Worm (Caenorhabditis elegans): ENCODE data around the gene pcca-1.
"Not testable (repeated sequence)": the region's sequence is repeated elsewhere in the genome, so short reads cannot be mapped to it uniquely, and the experiment has no call there.

ce11 chrX:7664819-7665218 is 4.0 kb upstream of the pcca-1 start, which contains the start of gene dhs-29:
- not testable (repeated sequence) for TF ChIP-seq ama-1 (optimal IDR thresholded peaks at IDR 0.05); ama-1 (GFP tag; optimal IDR thresholded peaks at IDR 0.05); F49E8.2 (tag; optimal IDR thresholded peaks at IDR 0.05; ENCODE audit: insufficient read depth); ekl-4 (GFP tag; IDR thresholded peaks at IDR 0.05); Y53G8AR.9 (GFP tag; conservative IDR thresholded peaks at IDR 0.05); efl-1 (GFP tag; optimal IDR thresholded peaks at IDR 0.05); nhr-90 (tag; optimal IDR thresholded peaks at IDR 0.05); sdz-38 (tag; optimal IDR thresholded peaks at IDR 0.05); F55B11.4 (tag; optimal IDR thresholded peaks at IDR 0.05; ENCODE audit: borderline replicate concordance, insufficient read depth); attf-3 (GFP tag; conservative IDR thresholded peaks at IDR 0.05); K12H6.12 (tag; optimal IDR thresholded peaks at IDR 0.05)
